Worm (Caenorhabditis elegans) whole organism, L1 larva: ENCODE data around the gene lmtr-5.

Experiments
- C16A3.4 ChIP-seq: fragments of 150-350 bp; optimal IDR thresholded peaks from 2 replicates; lab custom pipeline; 2014; ENCODE audit warnings: missing biosample characterization, missing genetic modification characterization
- F16B12.6 ChIP-seq: fragments of 150-350 bp; optimal IDR thresholded peaks from 2 replicates; lab custom pipeline; 2014; ENCODE audit warnings: missing biosample characterization, missing genetic modification characterization
- Y116A8C.19 ChIP-seq: sonication (generic microtip); optimal IDR thresholded peaks from 2 replicates; lab custom pipeline; 2016; ENCODE audit warnings: missing compliant biosample characterization, missing genetic modification characterization, borderline replicate concordance
- alr-1 ChIP-seq: fragments of 200-800 bp; sonication (Bioruptor generic); optimal IDR thresholded peaks from 2 replicates; lab custom pipeline; 2018; ENCODE audit warnings: borderline replicate concordance, mild to moderate bottlenecking, missing genetic modification characterization, missing compliant biosample characterization
- aly-2 ChIP-seq: fragments of 150-350 bp; optimal IDR thresholded peaks from 2 replicates; lab custom pipeline; 2014; ENCODE audit warnings: missing biosample characterization, missing genetic modification characterization
- ama-1 ChIP-seq: fragments of 150-350 bp; optimal IDR thresholded peaks from 2 replicates; lab custom pipeline; 2014
- blmp-1 ChIP-seq: fragments of 150-350 bp; optimal IDR thresholded peaks from 2 replicates; lab custom pipeline; 2014; ENCODE audit warnings: missing biosample characterization, missing genetic modification characterization
- ceh-88 ChIP-seq: fragments of 200-800 bp; sonication (Bioruptor generic); IDR thresholded peaks from 2 replicates; pipeline ENCODE4 v1.3.6; 2022; ENCODE audit warnings: missing genetic modification characterization, missing compliant biosample characterization
- ces-1 ChIP-seq: fragments of 150-350 bp; optimal IDR thresholded peaks from 2 replicates; lab custom pipeline; 2014; ENCODE audit warnings: missing biosample characterization, missing genetic modification reagents, missing genetic modification characterization
- efl-1 ChIP-seq, 4 experiments: fragments of 150-350 bp; optimal IDR thresholded peaks in 3 of 4; peaks in 1 of 4; 1 replicate in 1 of 4; 2 replicates in 3 of 4; lab custom pipeline; 2014; ENCODE audit warnings: missing biosample characterization in 2 of 4, missing genetic modification characterization in 2 of 4, missing genetic modification reagents in 2 of 4
- efl-3 ChIP-seq: fragments of 200-800 bp; sonication (Bioruptor generic); optimal IDR thresholded peaks from 2 replicates; lab custom pipeline; 2018; ENCODE audit warnings: mild to moderate bottlenecking, missing genetic modification characterization, missing compliant biosample characterization
- egl-27 ChIP-seq, 2 experiments: fragments of 150-350 bp in 1 of 2; sonication (generic microtip); optimal IDR thresholded peaks; 3 replicates each; lab custom pipeline; 2017 to 2018; ENCODE audit warnings: missing biosample characterization in 2 of 2, missing genetic modification characterization in 2 of 2, missing genetic modification reagents in 2 of 2
- elt-2 ChIP-seq: sonication (generic microtip); optimal IDR thresholded peaks from 2 replicates; lab custom pipeline; 2016; ENCODE audit warnings: missing genetic modification characterization, mild to moderate bottlenecking, inconsistent platforms, missing compliant biosample characterization, missing genetic modification reagents
- fkh-4 ChIP-seq: sonication (generic microtip); optimal IDR thresholded peaks from 2 replicates; lab custom pipeline; 2016; ENCODE audit warnings: missing compliant biosample characterization, missing genetic modification characterization, borderline replicate concordance
- fos-1 ChIP-seq: fragments of 150-350 bp; optimal IDR thresholded peaks from 2 replicates; lab custom pipeline; 2014; ENCODE audit warnings: missing biosample characterization, missing genetic modification characterization
- grh-1 ChIP-seq: fragments of 200-800 bp; sonication (Bioruptor generic); IDR thresholded peaks from 2 replicates; pipeline ENCODE4 v1.3.6; 2022; ENCODE audit warnings: missing genetic modification reagents, missing genetic modification characterization, missing compliant biosample characterization
- hlh-4 ChIP-seq: sonication (generic microtip); optimal IDR thresholded peaks from 2 replicates; lab custom pipeline; 2016; ENCODE audit warnings: mild to moderate bottlenecking, missing genetic modification characterization, missing compliant biosample characterization
- hpl-2 ChIP-seq: fragments of 150-350 bp; optimal IDR thresholded peaks from 2 replicates; lab custom pipeline; 2014; ENCODE audit warnings: missing biosample characterization, missing genetic modification reagents, missing genetic modification characterization
- isw-1 ChIP-seq: fragments of 200-800 bp; sonication (Bioruptor generic); IDR thresholded peaks from 2 replicates; pipeline ENCODE4 v1.3.6; 2022; ENCODE audit warnings: missing genetic modification characterization, missing compliant biosample characterization
- jun-1 ChIP-seq: fragments of 150-350 bp; optimal IDR thresholded peaks from 2 replicates; lab custom pipeline; 2014; ENCODE audit warnings: missing biosample characterization, missing genetic modification reagents, missing genetic modification characterization
- lin-13 ChIP-seq: fragments of 150-350 bp; optimal IDR thresholded peaks from 2 replicates; lab custom pipeline; 2014; ENCODE audit warnings: missing biosample characterization, missing genetic modification reagents, missing genetic modification characterization
- lin-14 ChIP-seq: fragments of 200-800 bp; sonication (Bioruptor generic); optimal IDR thresholded peaks from 2 replicates; lab custom pipeline; 2018; ENCODE audit warnings: mild to moderate bottlenecking, missing genetic modification characterization, moderate library complexity, missing compliant biosample characterization
- lin-15B ChIP-seq: fragments of 150-350 bp; sonication (generic microtip); optimal IDR thresholded peaks from 3 replicates; lab custom pipeline; 2014; ENCODE audit warnings: missing biosample characterization, missing genetic modification characterization
- lin-35 ChIP-seq, 2 experiments: fragments of 150-350 bp; optimal IDR thresholded peaks; 2 replicates each; lab custom pipeline; 2014; ENCODE audit warnings: missing biosample characterization in 2 of 2, missing genetic modification characterization in 2 of 2, missing genetic modification reagents in 2 of 2
- lsy-2 ChIP-seq, 2 experiments: fragments of 150-350 bp; optimal IDR thresholded peaks; 2 replicates each; lab custom pipeline; 2014; ENCODE audit warnings: missing biosample characterization in 2 of 2, missing genetic modification characterization in 2 of 2
- mab-9 ChIP-seq: fragments of 200-800 bp; sonication (Bioruptor generic); IDR thresholded peaks from 2 replicates; pipeline ENCODE4 v1.3.6; 2022; ENCODE audit warnings: missing genetic modification reagents, missing genetic modification characterization, missing compliant biosample characterization
- mdl-1 ChIP-seq, 2 experiments: fragments of 150-350 bp; optimal IDR thresholded peaks; 2 replicates each; lab custom pipeline; 2014 to 2017; ENCODE audit warnings: missing biosample characterization in 2 of 2, missing genetic modification characterization in 2 of 2, inconsistent platforms in 1 of 2
- mep-1 ChIP-seq: fragments of 150-350 bp; optimal IDR thresholded peaks from 2 replicates; lab custom pipeline; 2014; ENCODE audit warnings: missing biosample characterization, missing genetic modification characterization
- nhr-11 ChIP-seq: fragments of 150-350 bp; optimal IDR thresholded peaks from 2 replicates; lab custom pipeline; 2014; ENCODE audit warnings: missing biosample characterization, missing genetic modification characterization
- nhr-19 ChIP-seq: fragments of 200-800 bp; sonication (Bioruptor generic); conservative IDR thresholded peaks from 2 replicates; pipeline ENCODE4 v1.3.6; 2022; ENCODE audit warnings: missing genetic modification characterization, missing compliant biosample characterization
- nhr-20 ChIP-seq: sonication (generic microtip); optimal IDR thresholded peaks from 2 replicates; lab custom pipeline; 2016; ENCODE audit warnings: mild to moderate bottlenecking, missing genetic modification characterization, missing compliant biosample characterization
- nhr-237 ChIP-seq: fragments of 150-350 bp; optimal IDR thresholded peaks from 2 replicates; lab custom pipeline; 2014; ENCODE audit warnings: missing biosample characterization, missing genetic modification characterization
- nhr-71 ChIP-seq: sonication (generic microtip); optimal IDR thresholded peaks from 2 replicates; lab custom pipeline; 2016; ENCODE audit warnings: mild to moderate bottlenecking, missing genetic modification characterization, moderate library complexity, missing compliant biosample characterization
- nhr-84 ChIP-seq: sonication (generic microtip); optimal IDR thresholded peaks from 2 replicates; lab custom pipeline; 2017; ENCODE audit warnings: missing biosample characterization, missing genetic modification characterization
- pag-3 ChIP-seq: sonication (generic microtip); optimal IDR thresholded peaks from 2 replicates; lab custom pipeline; 2017; ENCODE audit warnings: missing genetic modification characterization, mild to moderate bottlenecking, missing compliant biosample characterization, antibody characterized with exemption, borderline replicate concordance; ENCODE audit not compliant: insufficient read depth
- rnt-1 ChIP-seq: sonication (generic microtip); optimal IDR thresholded peaks from 2 replicates; lab custom pipeline; 2016; ENCODE audit warnings: mild to moderate bottlenecking, missing genetic modification characterization, moderate library complexity, missing compliant biosample characterization
- skn-1 ChIP-seq: fragments of 150-350 bp; optimal IDR thresholded peaks from 2 replicates; lab custom pipeline; 2014; ENCODE audit warnings: missing biosample characterization, missing genetic modification characterization
- snu-23 ChIP-seq: sonication (generic microtip); optimal IDR thresholded peaks from 2 replicates; lab custom pipeline; 2016; ENCODE audit warnings: missing genetic modification characterization, missing compliant biosample characterization
- sup-37 ChIP-seq: fragments of 200-800 bp; sonication (Bioruptor generic); optimal IDR thresholded peaks from 2 replicates; lab custom pipeline; 2018; ENCODE audit warnings: mild to moderate bottlenecking, missing genetic modification characterization, missing compliant biosample characterization
- tlp-1 ChIP-seq: fragments of 150-350 bp; optimal IDR thresholded peaks from 2 replicates; lab custom pipeline; 2014; ENCODE audit warnings: missing biosample characterization, missing genetic modification characterization
- unc-62 ChIP-seq: fragments of 150-350 bp; optimal IDR thresholded peaks from 2 replicates; lab custom pipeline; 2014; ENCODE audit warnings: missing biosample characterization, missing genetic modification reagents, missing genetic modification characterization
- unc-86 ChIP-seq: sonication (generic microtip); optimal IDR thresholded peaks from 2 replicates; lab custom pipeline; 2016; ENCODE audit warnings: missing genetic modification characterization, missing compliant biosample characterization
- xbp-1 ChIP-seq: sonication (generic microtip); optimal IDR thresholded peaks from 2 replicates; lab custom pipeline; 2016; ENCODE audit warnings: missing genetic modification characterization, missing compliant biosample characterization
- zag-1 ChIP-seq: fragments of 150-350 bp; optimal IDR thresholded peaks from 2 replicates; lab custom pipeline; 2014; ENCODE audit warnings: missing biosample characterization, missing genetic modification characterization
- ztf-11 ChIP-seq, 2 experiments: sonication (generic microtip); optimal IDR thresholded peaks; 2 replicates each; lab custom pipeline; 2016 to 2017; ENCODE audit warnings: missing genetic modification characterization in 2 of 2, missing biosample characterization in 1 of 2, missing compliant biosample characterization in 1 of 2

The lmtr-5 gene

DNA sequence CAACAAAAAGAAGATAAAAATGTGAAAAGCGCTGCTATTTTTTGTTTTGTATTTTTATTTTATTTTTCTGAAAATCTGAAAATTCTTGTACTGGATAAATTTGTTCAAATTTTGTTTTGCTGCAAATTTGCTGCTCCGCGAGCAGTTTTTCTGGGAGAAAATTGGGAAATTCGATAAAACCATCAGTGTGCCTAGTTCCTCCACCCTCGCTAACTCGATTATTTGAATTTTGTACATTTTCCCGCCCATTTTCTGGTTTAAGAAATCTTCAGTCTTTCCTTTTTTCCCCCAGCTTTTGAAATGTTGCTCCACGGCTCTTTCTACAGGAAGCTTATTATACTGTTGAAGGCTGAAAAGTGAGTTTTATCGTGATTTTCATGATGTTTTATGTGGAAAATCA, 7.7 kb downstream of the lmtr-5 start, which contains the start of gene R148.8:
R148.8 (plus strand) TSS at position 301 of the 400 bp plus-strand sequence.
- TF ChIP-seq efl-1 (optimal IDR thresholded peaks at IDR 0.05; lab: Kevin White, UChicago): no peak
- no peak for TF ChIP-seq efl-1 (GFP tag; optimal IDR thresholded peaks at IDR 0.05 in 1 of 2; lab: Kevin White, UChicago)
- TF ChIP-seq zag-1 (tag; lab: Kevin White, UChicago): no peak
- TF ChIP-seq alr-1 (tag; lab: Kevin White, UChicago): no peak
- TF ChIP-seq lin-14 (GFP tag; lab: Kevin White, UChicago): no peak
- TF ChIP-seq nhr-237 (tag; lab: Kevin White, UChicago): no peak
- TF ChIP-seq hpl-2: no peak
- no peak for TF ChIP-seq blmp-1 (tag; lab: Kevin White, UChicago)
- TF ChIP-seq unc-62 (GFP tag; lab: Kevin White, UChicago): no peak
- TF ChIP-seq egl-27 (tag; optimal IDR thresholded peaks at IDR 0.05; lab: Kevin White, UChicago): no peak
- no peak for TF ChIP-seq hlh-4 (tag; lab: Kevin White, UChicago)
- TF ChIP-seq pag-3: no peak
- TF ChIP-seq, all 84 proteins: peak for 0

DNA sequence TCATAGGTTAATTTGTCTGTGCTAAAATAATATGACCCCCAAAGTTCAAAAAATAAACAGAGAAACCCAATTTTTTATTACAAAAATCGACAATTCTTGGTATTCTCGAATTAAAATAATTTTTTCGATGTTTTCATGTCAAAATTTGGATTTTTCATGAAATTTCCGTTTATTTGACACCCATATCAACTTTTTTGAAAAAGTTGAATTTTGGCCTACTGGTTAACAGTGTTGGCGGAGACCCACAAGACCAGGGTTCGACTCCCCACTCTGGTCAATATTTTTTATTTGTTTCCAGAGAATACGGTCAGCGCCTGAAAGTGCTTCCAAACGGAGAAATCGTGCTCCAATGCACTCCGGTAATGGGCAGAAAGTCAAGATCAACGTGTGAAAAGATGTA, 8.3 kb downstream of the lmtr-5 start:
- TF ChIP-seq efl-3 (GFP tag; lab: Kevin White, UChicago) (no peak), fkh-4 (no peak), sup-37 (no peak), jun-1 (tag; lab: Kevin White, UChicago) (no peak), F16B12.6 (no peak), aly-2 (no peak), fos-1 (tag; lab: Kevin White, UChicago) (no peak), zag-1 (tag; lab: Kevin White, UChicago) (no peak), pag-3 (no peak), xbp-1 (no peak), snu-23 (GFP tag; lab: Kevin White, UChicago) (no peak), unc-86 (no peak), ces-1 (no peak), lin-13 (no peak), ceh-88 (GFP tag; lab: Robert Waterston, UW) (no peak)

DNA sequence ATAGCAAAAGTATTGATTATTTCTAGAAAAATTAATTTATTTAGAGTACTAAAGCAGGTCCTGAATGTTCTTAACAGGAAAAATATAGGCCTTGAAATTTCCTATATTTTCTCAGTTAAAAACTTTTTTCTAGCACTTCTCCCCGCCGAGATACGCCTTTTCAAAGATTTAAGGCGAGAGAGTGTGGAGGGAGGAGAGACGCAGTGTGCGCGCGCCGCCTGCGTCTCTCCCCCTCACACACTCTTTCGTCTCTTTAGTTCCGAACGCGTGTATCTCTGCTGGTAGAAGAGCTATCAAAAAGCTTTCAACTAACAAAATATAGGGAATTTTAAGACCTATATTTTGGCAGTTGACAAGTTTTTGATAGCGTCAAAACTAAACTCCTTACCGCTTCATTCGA, 14.4 kb downstream of the lmtr-5 start:
- no peak for TF ChIP-seq tlp-1
- no peak for TF ChIP-seq ama-1 (lab: Kevin White, UChicago)
- TF ChIP-seq lin-15B (tag; lab: Kevin White, UChicago): no peak
- no peak for TF ChIP-seq nhr-19 (GFP tag; lab: Robert Waterston, UW)
- TF ChIP-seq nhr-11 (tag; lab: Kevin White, UChicago): no peak
- TF ChIP-seq Y116A8C.19 (tag; lab: Kevin White, UChicago): no peak
- TF ChIP-seq lin-35 (GFP tag; optimal IDR thresholded peaks at IDR 0.05; lab: Kevin White, UChicago): no peak
- TF ChIP-seq alr-1 (tag; lab: Kevin White, UChicago): no peak
- TF ChIP-seq lsy-2 (tag; optimal IDR thresholded peaks at IDR 0.05; lab: Kevin White, UChicago): no peak
- TF ChIP-seq nhr-71 (tag; lab: Kevin White, UChicago): no peak

DNA sequence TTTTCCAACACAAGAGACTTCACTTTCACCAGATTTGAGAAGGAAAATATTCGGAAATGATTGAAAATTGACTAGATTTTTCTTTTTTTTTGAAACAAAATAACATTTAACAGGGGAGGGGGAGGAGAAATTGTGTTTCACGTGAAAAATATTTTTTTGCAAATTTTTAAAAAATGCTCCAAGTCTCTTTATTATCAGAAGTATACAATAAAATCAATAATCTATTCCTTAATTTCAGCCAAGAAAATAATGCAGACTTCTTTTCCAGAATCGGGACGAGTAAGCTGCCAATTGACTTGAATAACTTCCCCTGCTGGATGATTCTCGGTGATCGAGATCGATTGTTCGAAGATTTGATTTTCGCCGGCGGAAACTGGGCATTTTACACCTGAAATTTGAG, 14.8 kb downstream of the lmtr-5 start, which contains the start of gene R148.7:
R148.7 (minus strand) TSS at position 101 of the 400 bp plus-strand sequence.
- no peak for TF ChIP-seq efl-1 (optimal IDR thresholded peaks at IDR 0.05; lab: Kevin White, UChicago)
- TF ChIP-seq efl-1 (GFP tag; optimal IDR thresholded peaks at IDR 0.05 in 1 of 2; lab: Kevin White, UChicago): peak in 1 of 2 experiments; percentile 43
- TF ChIP-seq C16A3.4: no peak

DNA sequence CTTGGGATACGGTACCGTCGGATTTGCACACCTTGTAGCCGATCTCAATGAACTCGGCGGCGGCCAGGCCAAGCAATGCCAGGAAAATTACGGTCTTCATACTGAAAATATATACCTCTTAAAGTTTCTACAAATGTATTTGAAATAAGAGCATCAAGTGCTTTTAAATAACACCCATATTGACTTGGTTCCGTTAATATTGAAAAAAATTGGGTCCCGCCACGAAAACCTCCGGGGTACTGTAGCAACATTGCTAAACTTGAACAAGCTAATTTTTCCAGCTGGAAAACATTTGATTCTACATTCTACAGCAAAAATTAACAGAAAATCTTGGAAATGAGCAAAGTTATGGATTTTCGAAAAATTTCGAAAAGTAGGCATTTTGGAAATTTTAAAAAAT, 15.9 kb downstream of the lmtr-5 start, which contains the start of gene heh-1:
heh-1 (minus strand) TSS at position 101 of the 400 bp plus-strand sequence.
- TF ChIP-seq grh-1 (no peak), mep-1 (no peak), ztf-11 (tag; optimal IDR thresholded peaks at IDR 0.05; lab: Kevin White, UChicago) (no peak), elt-2 (tag; lab: Kevin White, UChicago) (no peak), mdl-1 (tag; optimal IDR thresholded peaks at IDR 0.05; lab: Kevin White, UChicago) (no peak), nhr-20 (tag; lab: Kevin White, UChicago) (no peak), isw-1 (no peak), skn-1 (tag; lab: Kevin White, UChicago) (no peak), rnt-1 (no peak), nhr-84 (tag; lab: Kevin White, UChicago) (no peak), mab-9 (GFP tag; lab: Robert Waterston, UW) (no peak), F16B12.6 (no peak)
- TF ChIP-seq, all 84 proteins: peak for 0
